Worm (Caenorhabditis elegans) whole organism, early embryonic: ENCODE data around the gene C50F4.10.

Experiments
- ama-1 ChIP-seq: fragments of 150-350 bp; optimal IDR thresholded peaks from 2 replicates; lab custom pipeline; 2014
- tbx-37 ChIP-seq: fragments of 200-800 bp; sonication (Bioruptor generic); conservative IDR thresholded peaks from 2 replicates; pipeline ENCODE4 v1.3.6; 2022; ENCODE audit warnings: missing genetic modification reagents, missing genetic modification characterization, missing compliant biosample characterization

DNA sequence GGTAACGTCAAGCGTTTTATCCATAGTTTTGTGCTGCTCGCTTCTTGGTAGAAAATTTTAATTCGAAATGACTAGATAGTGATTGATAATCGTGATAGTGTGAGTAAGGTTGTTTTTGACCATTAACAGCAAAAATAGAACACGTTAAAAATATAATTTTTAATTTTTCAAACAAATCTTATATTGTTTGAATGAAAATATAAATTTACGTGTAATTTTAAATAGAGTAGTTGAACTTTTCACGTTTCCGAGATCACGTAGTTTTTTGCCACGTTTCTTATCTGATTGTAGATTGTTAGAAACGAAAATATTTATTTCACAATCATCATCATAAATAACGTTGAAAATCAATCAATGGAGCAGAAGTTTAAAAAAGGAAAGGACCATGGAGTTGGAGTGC lies at the start of gene C50F4.10, which contains the start of gene pfk-1.2:
- no peak for TF ChIP-seq ama-1 (lab: Kevin White, UChicago)
- no peak for TF ChIP-seq tbx-37
